Worm (Caenorhabditis elegans): ENCODE results near the gene cpsf-2.

Gene cpsf-2

DNA sequence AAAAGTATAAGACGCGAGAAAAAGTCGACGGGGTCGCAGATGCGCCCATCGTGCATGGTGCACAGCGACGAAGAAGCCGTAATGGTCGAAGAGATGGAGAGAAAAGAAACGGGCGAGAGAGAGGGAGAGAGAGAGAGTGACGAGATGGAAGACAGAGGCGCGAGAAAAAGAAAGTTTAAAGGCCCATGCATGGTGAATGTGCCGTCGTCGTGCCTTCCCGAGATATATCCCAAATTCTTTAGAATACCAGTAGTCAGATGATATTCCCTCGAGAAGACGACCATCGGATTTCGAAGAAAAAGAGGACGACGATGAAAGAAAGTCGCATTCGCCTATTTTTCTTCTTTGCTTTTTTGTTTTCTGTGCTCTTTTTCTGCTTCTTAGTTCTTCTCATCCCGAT lies 37.0 kb downstream of the cpsf-2 start:
- TF ChIP-seq blmp-1 (tag; optimal IDR thresholded peaks at IDR 0.05) (no peak), ets-5 (GFP tag; IDR thresholded peaks at IDR 0.05) (no peak), jun-1 (tag; optimal IDR thresholded peaks at IDR 0.05) (no peak), ama-1 (optimal IDR thresholded peaks at IDR 0.05) (no peak), ceh-88 (GFP tag; IDR thresholded peaks at IDR 0.05) (no peak), unc-98 (GFP tag; IDR thresholded peaks at IDR 0.05) (no peak), mep-1 (tag; optimal IDR thresholded peaks at IDR 0.05) (no peak), zag-1 (tag; optimal IDR thresholded peaks at IDR 0.05) (no peak), dpl-1 (GFP tag; optimal IDR thresholded peaks at IDR 0.05) (peak in 1 of 3 experiments; percentile 0), nhr-11 (tag; optimal IDR thresholded peaks at IDR 0.05) (no peak), aha-1 (tag; optimal IDR thresholded peaks at IDR 0.05) (no peak), nhr-237 (tag; optimal IDR thresholded peaks at IDR 0.05) (no peak), mab-9 (GFP tag; IDR thresholded peaks at IDR 0.05) (no peak), ceh-90 (tag; optimal IDR thresholded peaks at IDR 0.05) (no peak), efl-1 (optimal IDR thresholded peaks at IDR 0.05) (peak; percentile 4 to 11), efl-1 (GFP tag; optimal IDR thresholded peaks at IDR 0.05 in 1 of 2) (no peak), unc-30 (tag; optimal IDR thresholded peaks at IDR 0.05) (no peak), rnt-1 (tag; optimal IDR thresholded peaks at IDR 0.05) (no peak), C04F5.9 (tag; optimal IDR thresholded peaks at IDR 0.05) (no peak), grh-1 (GFP tag; IDR thresholded peaks at IDR 0.05) (no peak), ceh-82 (tag; optimal IDR thresholded peaks at IDR 0.05) (peak in 1 of 3 experiments; percentile 19), pag-3 (tag; optimal IDR thresholded peaks at IDR 0.05; ENCODE audit: borderline replicate concordance, insufficient read depth) (no peak), mdl-1 (tag; optimal IDR thresholded peaks at IDR 0.05) (no peak), sptf-1 (tag; optimal IDR thresholded peaks at IDR 0.05) (no peak), nhr-28 (tag; optimal IDR thresholded peaks at IDR 0.05) (no peak), nhr-12 (tag; optimal IDR thresholded peaks at IDR 0.05) (no peak), efl-3 (GFP tag; optimal IDR thresholded peaks at IDR 0.05) (no peak), ceh-8 (GFP tag; optimal IDR thresholded peaks at IDR 0.05) (no peak), mef-2 (tag; optimal IDR thresholded peaks at IDR 0.05) (no peak), lsy-2 (tag; optimal IDR thresholded peaks at IDR 0.05) (peak in 1 of 2 experiments; percentile 22), pax-3 (tag; optimal IDR thresholded peaks at IDR 0.05) (no peak), nhr-85 (tag) (no peak), egl-27 (tag; optimal IDR thresholded peaks at IDR 0.05) (no peak), lin-13 (GFP tag; optimal IDR thresholded peaks at IDR 0.05) (no peak), nhr-90 (tag; optimal IDR thresholded peaks at IDR 0.05; ENCODE audit: poor library complexity) (no peak), F16B12.6 (tag; optimal IDR thresholded peaks at IDR 0.05) (no peak), snu-23 (GFP tag; optimal IDR thresholded peaks at IDR 0.05) (no peak), nhr-19 (GFP tag; conservative IDR thresholded peaks at IDR 0.05) (no peak), alr-1 (tag; optimal IDR thresholded peaks at IDR 0.05; ENCODE audit: borderline replicate concordance) (no peak), unc-62 (GFP tag; optimal IDR thresholded peaks at IDR 0.05) (no peak), nhr-20 (tag; optimal IDR thresholded peaks at IDR 0.05) (no peak), nhr-84 (tag; optimal IDR thresholded peaks at IDR 0.05) (no peak), hlh-17 (GFP tag; optimal IDR thresholded peaks at IDR 0.05; ENCODE audit: borderline replicate concordance) (no peak), lin-14 (GFP tag; optimal IDR thresholded peaks at IDR 0.05) (peak; percentile 54), dsc-1 (tag; optimal IDR thresholded peaks at IDR 0.05) (no peak), isw-1 (GFP tag; IDR thresholded peaks at IDR 0.05) (peak; percentile 20), hpl-2 (GFP tag; optimal IDR thresholded peaks at IDR 0.05) (no peak), unc-86 (tag; optimal IDR thresholded peaks at IDR 0.05) (peak; percentile 1), fkh-10 (GFP tag; optimal IDR thresholded peaks at IDR 0.05) (no peak), tlp-1 (tag; optimal IDR thresholded peaks at IDR 0.05) (no peak), pqm-1 (tag; optimal IDR thresholded peaks at IDR 0.05) (no peak)
